Fruit fly (Drosophila melanogaster) whole organism, embryonic: Measurements from ENCODE around the gene Scamp.

Experiments used
- Atf-2 ChIP-seq: fragments of 200-800 bp; sonication (Bioruptor generic); optimal IDR thresholded peaks from 2 replicates; lab custom pipeline; 2016; ENCODE audit warnings: missing biosample characterization, missing genetic modification characterization
- B-H2 ChIP-seq: fragments of 200-800 bp; sonication (Bioruptor generic); optimal IDR thresholded peaks from 2 replicates; lab custom pipeline; 2018; ENCODE audit warnings: missing biosample characterization, mild to moderate bottlenecking, missing genetic modification characterization
- CG11247 ChIP-seq: fragments of 200-800 bp; sonication (Bioruptor generic); IDR thresholded peaks from 2 replicates; pipeline ENCODE4 v1.3.6; 2022; ENCODE audit warnings: missing biosample characterization, missing genetic modification characterization
- CG11560 ChIP-seq: fragments of 200-800 bp; sonication (Bioruptor generic); IDR thresholded peaks from 3 replicates; pipeline ENCODE4 v1.3.6; 2022; ENCODE audit warnings: missing biosample characterization, missing genetic modification characterization
- CG12299 ChIP-seq: fragments of 200-800 bp; sonication (Bioruptor generic); optimal IDR thresholded peaks from 2 replicates; lab custom pipeline; 2018; ENCODE audit warnings: missing biosample characterization, mild to moderate bottlenecking, missing genetic modification characterization
- CG13296 ChIP-seq: fragments of 200-800 bp; sonication (Bioruptor generic); optimal IDR thresholded peaks from 3 replicates; lab custom pipeline; 2018; ENCODE audit warnings: missing biosample characterization, mild to moderate bottlenecking, missing genetic modification characterization
- CG13775 ChIP-seq: fragments of 200-800 bp; sonication (Bioruptor generic); optimal IDR thresholded peaks from 3 replicates; lab custom pipeline; 2017; ENCODE audit warnings: missing biosample characterization, mild to moderate bottlenecking, missing genetic modification characterization
- CG15073 ChIP-seq: fragments of 200-800 bp; sonication (Bioruptor generic); optimal IDR thresholded peaks from 2 replicates; lab custom pipeline; 2016; ENCODE audit warnings: missing biosample characterization, missing genetic modification characterization
- CG17359 ChIP-seq: fragments of 200-800 bp; sonication (Bioruptor generic); optimal IDR thresholded peaks from 3 replicates; lab custom pipeline; 2018; ENCODE audit warnings: missing biosample characterization, mild to moderate bottlenecking, missing genetic modification characterization, moderate library complexity
- CG18476 ChIP-seq: fragments of 200-800 bp; sonication (Bioruptor generic); optimal IDR thresholded peaks from 2 replicates; lab custom pipeline; 2016; ENCODE audit warnings: missing biosample characterization, mild to moderate bottlenecking, missing genetic modification characterization
- CG18619 ChIP-seq: fragments of 200-800 bp; sonication (Bioruptor generic); optimal IDR thresholded peaks from 3 replicates; lab custom pipeline; 2017; ENCODE audit warnings: missing biosample characterization, mild to moderate bottlenecking, missing genetic modification characterization
- CG2199 ChIP-seq: fragments of 200-800 bp; sonication (Bioruptor generic); IDR thresholded peaks from 3 replicates; pipeline ENCODE4 v1.3.6; 2022; ENCODE audit warnings: missing biosample characterization, missing genetic modification characterization
- CG31224 ChIP-seq: fragments of 200-800 bp; sonication (Bioruptor generic); IDR thresholded peaks from 2 replicates; pipeline ENCODE4 v1.3.6; 2022; ENCODE audit warnings: missing biosample characterization, missing genetic modification characterization
- CG4707 ChIP-seq: fragments of 200-800 bp; sonication (Bioruptor generic); optimal IDR thresholded peaks from 2 replicates; lab custom pipeline; 2018; ENCODE audit warnings: missing biosample characterization, mild to moderate bottlenecking, missing genetic modification characterization, moderate library complexity
- CG7357 ChIP-seq: fragments of 200-800 bp; sonication (Bioruptor generic); IDR thresholded peaks from 3 replicates; pipeline ENCODE4 v1.3.6; 2022; ENCODE audit warnings: missing biosample characterization, missing genetic modification characterization
- CG9609 ChIP-seq: fragments of 200-800 bp; sonication (Bioruptor generic); optimal IDR thresholded peaks from 3 replicates; lab custom pipeline; 2016; ENCODE audit warnings: missing biosample characterization, missing genetic modification characterization
- CG9797 ChIP-seq: fragments of 200-800 bp; sonication (Bioruptor generic); optimal IDR thresholded peaks from 3 replicates; lab custom pipeline; 2018; ENCODE audit warnings: missing biosample characterization, mild to moderate bottlenecking, missing genetic modification characterization
- Camta ChIP-seq: fragments of 200-800 bp; sonication (Bioruptor generic); optimal IDR thresholded peaks from 2 replicates; lab custom pipeline; 2016; ENCODE audit warnings: missing biosample characterization, missing genetic modification characterization
- D ChIP-seq, 2 experiments: fragments of 200-800 bp in 1 of 2; fragments of >200 bp in 1 of 2; sonication (Bioruptor generic) in 1 of 2; optimal IDR thresholded peaks; 2 replicates in 1 of 2; 3 replicates in 1 of 2; lab custom pipeline; 2017; ENCODE audit warnings: mild to moderate bottlenecking in 1 of 2, missing biosample characterization in 1 of 2, missing genetic modification characterization in 1 of 2, missing genetic modification reagents in 1 of 2
- Dbx ChIP-seq: fragments of 200-800 bp; sonication (Bioruptor generic); IDR thresholded peaks from 3 replicates; pipeline ENCODE4 v1.3.6; 2022; ENCODE audit warnings: missing biosample characterization, missing genetic modification characterization
- Dll ChIP-seq: fragments of 200-800 bp; sonication (Bioruptor generic); IDR thresholded peaks from 4 replicates; pipeline ENCODE4 v1.3.6; 2022; ENCODE audit warnings: missing biosample characterization, missing genetic modification characterization; ENCODE audit not compliant: partially characterized antibody
- Doc3 ChIP-seq: fragments of 200-800 bp; sonication (Bioruptor generic); IDR thresholded peaks from 3 replicates; pipeline ENCODE4 v1.3.6; 2022; ENCODE audit warnings: missing biosample characterization, missing genetic modification characterization; ENCODE audit not compliant: partially characterized antibody
- E2f1 ChIP-seq: fragments of 200-800 bp; sonication (Bioruptor generic); IDR thresholded peaks from 2 replicates; pipeline ENCODE4 v1.3.6; 2022; ENCODE audit warnings: missing biosample characterization, missing genetic modification characterization
- Fer3 ChIP-seq: fragments of 200-800 bp; sonication (Bioruptor generic); optimal IDR thresholded peaks from 2 replicates; lab custom pipeline; 2018; ENCODE audit warnings: missing biosample characterization, mild to moderate bottlenecking, missing genetic modification characterization, moderate library complexity
- HLH4C ChIP-seq: fragments of 200-800 bp; sonication (Bioruptor generic); IDR thresholded peaks from 3 replicates; pipeline ENCODE4 v1.3.6; 2022; ENCODE audit warnings: missing biosample characterization, missing genetic modification characterization; ENCODE audit not compliant: partially characterized antibody
- HmgD ChIP-seq: fragments of 200-800 bp; sonication (Bioruptor generic); optimal IDR thresholded peaks from 3 replicates; lab custom pipeline; 2016; ENCODE audit warnings: missing biosample characterization, missing genetic modification characterization
- Hr51 ChIP-seq, 2 experiments: fragments of 200-800 bp; sonication (Bioruptor generic); optimal IDR thresholded peaks; 2 replicates in 1 of 2; 3 replicates in 1 of 2; lab custom pipeline; 2016 to 2018; ENCODE audit warnings: missing biosample characterization in 2 of 2, missing genetic modification characterization in 2 of 2, mild to moderate bottlenecking in 1 of 2, moderate library complexity in 1 of 2
- Mad ChIP-seq: fragments of 200-800 bp; sonication (Bioruptor generic); optimal IDR thresholded peaks from 2 replicates; lab custom pipeline; 2016; ENCODE audit warnings: missing biosample characterization, missing genetic modification characterization
- Med ChIP-seq: fragments of 200-800 bp; sonication (Bioruptor generic); peaks from one replicate; lab custom pipeline; 2016; ENCODE audit warnings: missing biosample characterization, missing genetic modification characterization, mild to moderate bottlenecking, inconsistent platforms, moderate library complexity
- Meics ChIP-seq: fragments of 200-800 bp; sonication (Bioruptor generic); optimal IDR thresholded peaks from 2 replicates; lab custom pipeline; 2017; ENCODE audit warnings: missing biosample characterization, mild to moderate bottlenecking, missing genetic modification characterization
- Rx ChIP-seq: fragments of 200-800 bp; sonication (Bioruptor generic); IDR thresholded peaks from 2 replicates; pipeline ENCODE4 v1.3.6; 2022; ENCODE audit warnings: missing biosample characterization, missing genetic modification characterization
- Sox100B ChIP-seq: fragments of 200-800 bp; sonication (Bioruptor generic); optimal IDR thresholded peaks from 3 replicates; lab custom pipeline; 2018; ENCODE audit warnings: missing biosample characterization, mild to moderate bottlenecking, missing genetic modification characterization
- Stat92E ChIP-seq, 3 experiments: fragments of >200 bp in 2 of 3; fragments of 200-800 bp in 1 of 3; sonication (Bioruptor generic) in 1 of 3; optimal IDR thresholded peaks; 2 replicates each; lab custom pipeline; 2017 to 2019; ENCODE audit warnings: missing biosample characterization in 3 of 3, missing genetic modification characterization in 3 of 3, mild to moderate bottlenecking in 1 of 3, moderate library complexity in 1 of 3
- Tbp ChIP-seq: fragments of >200 bp; optimal IDR thresholded peaks from 2 replicates; lab custom pipeline; 2018; ENCODE audit warnings: missing biosample characterization, missing genetic modification characterization
- abd-A ChIP-seq: fragments of 200-800 bp; sonication (Bioruptor generic); optimal IDR thresholded peaks from 3 replicates; lab custom pipeline; 2019; ENCODE audit warnings: missing biosample characterization, mild to moderate bottlenecking, missing genetic modification characterization, moderate library complexity
- br ChIP-seq: fragments of >200 bp; optimal IDR thresholded peaks from 2 replicates; lab custom pipeline; 2017
- eve ChIP-seq, 2 experiments: fragments of >200 bp; optimal IDR thresholded peaks; 2 replicates each; lab custom pipeline; 2017; ENCODE audit warnings: missing biosample characterization in 2 of 2, missing genetic modification characterization in 2 of 2
- her ChIP-seq: fragments of 200-800 bp; sonication (Bioruptor generic); optimal IDR thresholded peaks from 2 replicates; lab custom pipeline; 2016; ENCODE audit warnings: missing biosample characterization, missing genetic modification characterization
- hkb ChIP-seq, 2 experiments: fragments of 200-800 bp in 1 of 2; fragments of >200 bp in 1 of 2; sonication (Bioruptor generic) in 1 of 2; IDR thresholded peaks in 1 of 2; optimal IDR thresholded peaks in 1 of 2; 2 replicates each; pipeline versions ENCODE4 v1.3.6 to Lab custom; 2017 to 2022; ENCODE audit warnings: missing biosample characterization in 1 of 2, missing genetic modification characterization in 1 of 2
- jigr1 ChIP-seq: fragments of 200-800 bp; sonication (Bioruptor generic); IDR thresholded peaks from 3 replicates; pipeline ENCODE4 v1.3.6; 2022; ENCODE audit warnings: missing biosample characterization, missing genetic modification characterization
- kay ChIP-seq: fragments of 200-800 bp; sonication (Bioruptor generic); optimal IDR thresholded peaks from 2 replicates; lab custom pipeline; 2016; ENCODE audit warnings: missing biosample characterization, missing genetic modification characterization
- klu ChIP-seq: fragments of 200-800 bp; sonication (Bioruptor generic); IDR thresholded peaks from 2 replicates; pipeline ENCODE4 v1.3.6; 2022; ENCODE audit warnings: missing biosample characterization, missing genetic modification characterization
- knrl ChIP-seq: fragments of 200-800 bp; sonication (Bioruptor generic); IDR thresholded peaks from 3 replicates; pipeline ENCODE4 v1.3.6; 2022; ENCODE audit warnings: missing biosample characterization, missing genetic modification characterization; ENCODE audit not compliant: partially characterized antibody
- lola ChIP-seq, 3 experiments: fragments of >200 bp in 2 of 3; fragments of 200-800 bp in 1 of 3; sonication (Bioruptor generic) in 1 of 3; optimal IDR thresholded peaks; 2 replicates each; lab custom pipeline; 2017 to 2019; ENCODE audit warnings: missing biosample characterization in 3 of 3, missing genetic modification characterization in 3 of 3, mild to moderate bottlenecking in 1 of 3, moderate library complexity in 1 of 3
- pan ChIP-seq, 4 experiments: fragments of >200 bp in 3 of 4; fragments of 200-800 bp in 1 of 4; sonication (Bioruptor generic) in 1 of 4; optimal IDR thresholded peaks in 3 of 4; IDR thresholded peaks in 1 of 4; 2 replicates each; pipeline versions ENCODE4 v1.3.6 to Lab custom; 2017 to 2022; ENCODE audit warnings: missing biosample characterization in 2 of 4, missing genetic modification characterization in 2 of 4, mixed read lengths in 1 of 4
- salm ChIP-seq: fragments of 200-800 bp; sonication (Bioruptor generic); optimal IDR thresholded peaks from 2 replicates; lab custom pipeline; 2018; ENCODE audit warnings: missing biosample characterization, mild to moderate bottlenecking, missing genetic modification characterization
- stwl ChIP-seq: fragments of 200-800 bp; sonication (Bioruptor generic); optimal IDR thresholded peaks from 3 replicates; lab custom pipeline; 2018; ENCODE audit warnings: missing biosample characterization, mild to moderate bottlenecking, missing genetic modification characterization, moderate library complexity

Scamp gene

dm6 chrX:15449490-15450326 lies at the start of gene Scamp, which contains the start of gene Ahcy (continued):
- TF ChIP-seq CG9797 (no peak), knrl (GFP tag; lab: Robert Waterston, UW) (peak; percentile 63; the same call in 2 of the 3 replicates), D (optimal IDR thresholded peaks at IDR 0.05; lab: Kevin White, UChicago) (no peak), D (GFP tag; optimal IDR thresholded peaks at IDR 0.05; lab: Kevin White, UChicago) (no peak), Hr51 (GFP tag; optimal IDR thresholded peaks at IDR 0.05; lab: Kevin White, UChicago) (peak in 1 of 2 experiments; percentile 11), salm (tag; lab: Kevin White, UChicago) (no peak), stwl (tag; lab: Kevin White, UChicago) (peak; percentile 32), Med (GFP tag; lab: Kevin White, UChicago) (peak; percentile 66), Mad (GFP tag; lab: Kevin White, UChicago) (no peak), CG13775 (GFP tag; lab: Kevin White, UChicago) (peak; percentile 22), CG9609 (GFP tag; lab: Kevin White, UChicago) (no peak), B-H2 (no peak), klu (GFP tag; lab: Robert Waterston, UW) (no peak), CG13296 (GFP tag; lab: Kevin White, UChicago) (no peak), br (lab: Kevin White, UChicago) (no peak), Atf-2 (GFP tag; lab: Kevin White, UChicago) (no peak), Doc3 (GFP tag; lab: Robert Waterston, UW) (0 out of 3 replicates have a peak, but pooled peaks have one; percentile 42), Tbp (GFP tag; lab: Kevin White, UChicago) (no peak), hkb (optimal IDR thresholded peaks at IDR 0.05; lab: Kevin White, UChicago) (no peak), hkb (GFP tag; IDR thresholded peaks at IDR 0.05; lab: Robert Waterston, UW) (no peak), lola (GFP tag; optimal IDR thresholded peaks at IDR 0.05; lab: Kevin White, UChicago) (peak in 1 of 3 experiments; percentile 10), HmgD (GFP tag; lab: Kevin White, UChicago) (no peak), CG18476 (GFP tag; lab: Kevin White, UChicago) (no peak), CG12299 (tag; lab: Kevin White, UChicago) (no peak), CG17359 (tag; lab: Kevin White, UChicago) (no peak), her (GFP tag; lab: Kevin White, UChicago) (no peak), CG18619 (GFP tag; lab: Kevin White, UChicago) (no peak), kay (no peak), Sox100B (GFP tag; lab: Kevin White, UChicago) (no peak), Meics (GFP tag; lab: Kevin White, UChicago) (peak; percentile 59), jigr1 (GFP tag; lab: Robert Waterston, UW) (no peak), CG2199 (GFP tag; lab: Robert Waterston, UW) (no peak), CG7357 (GFP tag; lab: Robert Waterston, UW) (no peak), abd-A (tag; lab: Kevin White, UChicago) (no peak), Rx (GFP tag; lab: Robert Waterston, UW) (no peak), pan (optimal IDR thresholded peaks at IDR 0.05; lab: Kevin White, UChicago) (no peak), pan (GFP tag; optimal IDR thresholded peaks at IDR 0.05 in 1 of 2, IDR thresholded peaks at IDR 0.05 in 1 of 2) (no peak), eve (GFP tag; optimal IDR thresholded peaks at IDR 0.05; lab: Kevin White, UChicago) (no peak), HLH4C (GFP tag; lab: Robert Waterston, UW) (peak; percentile 60; the same call in 2 of the 3 replicates), CG4707 (no peak), CG11247 (GFP tag; lab: Robert Waterston, UW) (no peak), CG31224 (GFP tag; lab: Robert Waterston, UW) (no peak), E2f1 (GFP tag; lab: Robert Waterston, UW) (no peak), Fer3 (no peak), Dbx (GFP tag; lab: Robert Waterston, UW) (no peak), Stat92E (GFP tag; optimal IDR thresholded peaks at IDR 0.05; lab: Kevin White, UChicago) (no peak), Camta (no peak), CG11560 (tag; lab: Robert Waterston, UW) (no peak), Dll (GFP tag; lab: Robert Waterston, UW) (peak; percentile 57; the same call in 2 of the 4 replicates), CG15073 (GFP tag; lab: Kevin White, UChicago) (no peak)
